Worm (Caenorhabditis elegans): ENCODE data around the gene dpy-21.

dpy-21 gene

ce11 chrV:17951172-17951999 lies 2.4 kb upstream of the dpy-21 start, which contains the start of gene Y59A8B.24 (continued):
- peak; percentile 88 for TF ChIP-seq pqm-1 (tag; optimal IDR thresholded peaks at IDR 0.05)
- peak; percentile 73 for TF ChIP-seq tbx-7 (tag; optimal IDR thresholded peaks at IDR 0.05)
- no peak for TF ChIP-seq ceh-30 (tag; optimal IDR thresholded peaks at IDR 0.05)
- TF ChIP-seq unc-42 (tag; optimal IDR thresholded peaks at IDR 0.05), result peak; percentile 75
- no peak for TF ChIP-seq T23F11.4 (GFP tag; optimal IDR thresholded peaks at IDR 0.05)
- peak; percentile 96 for TF ChIP-seq ceh-18 (tag; optimal IDR thresholded peaks at IDR 0.05)
- peak; percentile 91 for TF ChIP-seq rnt-1 (tag; optimal IDR thresholded peaks at IDR 0.05)
- no peak for TF ChIP-seq hlh-15 (tag; optimal IDR thresholded peaks at IDR 0.05)
- TF ChIP-seq ceh-9 (tag; optimal IDR thresholded peaks at IDR 0.05), result no peak
- TF ChIP-seq nfya-1 (tag; optimal IDR thresholded peaks at IDR 0.05), result peak; percentile 96
- peak; percentile 95 for TF ChIP-seq ref-2 (tag; optimal IDR thresholded peaks at IDR 0.05)
- no peak for TF ChIP-seq ceh-6 (GFP tag; optimal IDR thresholded peaks at IDR 0.05)
- peak; percentile 92 for TF ChIP-seq ceh-34 (tag; optimal IDR thresholded peaks at IDR 0.05)
- no peak for TF ChIP-seq fkh-10 (GFP tag; optimal IDR thresholded peaks at IDR 0.05)
- TF ChIP-seq pat-9 (tag; optimal IDR thresholded peaks at IDR 0.05), result peak; percentile 19
- TF ChIP-seq C08G9.2 (tag; optimal IDR thresholded peaks at IDR 0.05), result peak; percentile 94
- TF ChIP-seq nhr-11 (tag; optimal IDR thresholded peaks at IDR 0.05), result no peak
- TF ChIP-seq tbx-2 (tag; optimal IDR thresholded peaks at IDR 0.05), result peak; percentile 92

DNA sequence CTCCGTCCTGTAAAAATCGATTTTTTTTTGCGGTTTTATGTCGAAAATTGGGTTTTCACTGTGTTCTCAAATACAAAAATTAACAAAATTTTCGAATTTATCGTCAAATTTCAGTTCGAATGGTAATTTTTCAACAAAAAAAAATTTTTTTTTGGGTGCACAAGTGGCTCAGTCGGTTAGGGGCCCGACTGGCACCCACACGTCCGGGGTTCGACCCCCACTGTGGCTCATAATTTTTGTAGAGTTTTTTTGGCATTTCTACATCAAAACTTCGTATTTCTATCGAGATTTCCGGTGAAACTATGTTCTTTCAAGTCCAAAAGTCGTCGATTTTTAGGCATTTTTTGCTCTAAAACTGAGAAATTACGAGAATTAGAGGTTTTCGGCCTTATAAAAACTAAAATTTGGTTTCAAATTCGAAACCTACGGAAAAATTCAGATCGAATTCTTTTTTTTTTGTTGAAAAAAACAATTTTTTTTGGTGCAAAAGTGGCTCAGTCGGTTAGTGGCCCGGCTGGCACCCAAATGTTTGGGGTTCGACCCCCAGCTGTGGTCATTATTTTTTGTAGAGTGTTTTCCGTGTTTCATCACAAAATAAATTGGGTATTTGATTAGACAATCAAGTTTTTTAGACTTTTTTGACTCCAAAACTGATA lies 829 bp downstream of the dpy-21 start:
- TF ChIP-seq che-1 (tag; optimal IDR thresholded peaks at IDR 0.05) (no peak), sdc-2 (tag; optimal IDR thresholded peaks at IDR 0.05) (no peak), ceh-9 (tag; optimal IDR thresholded peaks at IDR 0.05) (no peak), eyg-1 (tag; optimal IDR thresholded peaks at IDR 0.05) (no peak)

- TF ChIP-seq ceh-31 (tag; optimal IDR thresholded peaks at IDR 0.05), result no peak
- TF ChIP-seq gmeb-2 (tag; optimal IDR thresholded peaks at IDR 0.05), result no peak
- TF ChIP-seq pax-1 (tag; optimal IDR thresholded peaks at IDR 0.05), result no peak
- TF ChIP-seq pha-2 (tag; optimal IDR thresholded peaks at IDR 0.05), result no peak
- no peak for TF ChIP-seq ceh-22 (tag; optimal IDR thresholded peaks at IDR 0.05)
- no peak for TF ChIP-seq ceh-34 (tag; optimal IDR thresholded peaks at IDR 0.05)
- no peak for TF ChIP-seq T23F11.4 (GFP tag; optimal IDR thresholded peaks at IDR 0.05)
- no peak for TF ChIP-seq ceh-9 (tag; optimal IDR thresholded peaks at IDR 0.05)
- no peak for TF ChIP-seq nhr-232 (tag; optimal IDR thresholded peaks at IDR 0.05)
- TF ChIP-seq fkh-10 (GFP tag; optimal IDR thresholded peaks at IDR 0.05), result no peak
- TF ChIP-seq Y22D7AL.16 (tag; optimal IDR thresholded peaks at IDR 0.05), result no peak
- no peak for TF ChIP-seq odd-2 (tag; optimal IDR thresholded peaks at IDR 0.05)
- TF ChIP-seq mec-3 (tag; optimal IDR thresholded peaks at IDR 0.05; ENCODE audit: borderline replicate concordance), result no peak
Observed at ce11 chrV:17947266-17947665, 1.7 kb downstream of the dpy-21 start.

DNA sequence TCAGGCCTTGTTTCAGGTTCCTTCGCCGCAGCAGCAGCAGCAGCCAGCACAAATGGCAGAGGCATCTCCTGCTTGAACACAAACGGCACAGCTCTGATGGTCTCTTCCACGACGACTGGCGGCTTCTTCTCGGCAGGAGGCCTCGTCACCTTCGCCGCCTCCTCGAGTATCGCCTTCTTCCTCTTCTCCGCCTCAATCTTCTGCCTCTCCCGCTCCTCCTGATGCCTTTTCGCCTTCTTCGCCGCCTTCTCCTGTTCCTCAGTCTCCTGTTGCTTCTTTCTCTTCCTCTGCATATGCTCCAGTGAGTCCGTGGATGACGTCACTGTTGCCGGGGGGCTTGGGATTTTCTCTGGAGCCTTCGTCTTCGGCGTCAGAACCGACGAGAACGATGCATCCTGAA lies 3.5 kb downstream of the dpy-21 start:
- TF ChIP-seq fkh-10 (GFP tag; optimal IDR thresholded peaks at IDR 0.05), result no peak

ce11 chrV:17944849-17945452 lies 4.0 kb downstream of the dpy-21 start:
- TF ChIP-seq ama-1 (optimal IDR thresholded peaks at IDR 0.05) (no peak), ceh-24 (tag; optimal IDR thresholded peaks at IDR 0.05) (no peak), fkh-10 (GFP tag; optimal IDR thresholded peaks at IDR 0.05) (no peak), unc-55 (GFP tag; optimal IDR thresholded peaks at IDR 0.05) (no peak), pha-2 (tag; optimal IDR thresholded peaks at IDR 0.05) (no peak)
